Worm (Caenorhabditis elegans): ENCODE measurements around the gene C05C8.1.

- TF ChIP-seq unc-39 (tag; optimal IDR thresholded peaks at IDR 0.05): no peak
- TF ChIP-seq nhr-237 (tag; optimal IDR thresholded peaks at IDR 0.05): no peak
Observed at ce11 chrV:7288699-7289098, 49.1 kb downstream of the C05C8.1 start, which contains the start of gene C13A2.1.

Data from whole organism, mixed stage, embryonic.